Fruit fly (Drosophila melanogaster) whole organism, embryonic: ENCODE measurements around the gene fzo.

Source experiments
- ATbp ChIP-seq: fragments of 200-800 bp; sonication (Bioruptor generic); optimal IDR thresholded peaks from 2 replicates; lab custom pipeline; 2017; ENCODE audit warnings: missing biosample characterization, mild to moderate bottlenecking, missing genetic modification characterization, missing genetic modification reagents
- Atf-2 ChIP-seq: fragments of 200-800 bp; sonication (Bioruptor generic); optimal IDR thresholded peaks from 2 replicates; lab custom pipeline; 2016; ENCODE audit warnings: missing biosample characterization, missing genetic modification characterization
- B-H1 ChIP-seq: fragments of 200-800 bp; sonication (Bioruptor generic); IDR thresholded peaks from 3 replicates; pipeline ENCODE4 v1.3.6; 2022; ENCODE audit warnings: missing biosample characterization, missing genetic modification characterization
- BEAF-32 ChIP-seq: fragments of 200-800 bp; sonication (Bioruptor generic); optimal IDR thresholded peaks from 3 replicates; lab custom pipeline; 2017; ENCODE audit warnings: missing biosample characterization, missing genetic modification characterization, mild to moderate bottlenecking, moderate library complexity, missing genetic modification reagents
- CG10209 ChIP-seq: fragments of 200-800 bp; sonication (Bioruptor generic); optimal IDR thresholded peaks from 3 replicates; lab custom pipeline; 2017; ENCODE audit warnings: missing biosample characterization, mild to moderate bottlenecking, missing genetic modification characterization, missing genetic modification reagents
- CG11247 ChIP-seq: fragments of 200-800 bp; sonication (Bioruptor generic); IDR thresholded peaks from 2 replicates; pipeline ENCODE4 v1.3.6; 2022; ENCODE audit warnings: missing biosample characterization, missing genetic modification characterization
- CG12071 ChIP-seq: fragments of 200-800 bp; sonication (Bioruptor generic); optimal IDR thresholded peaks from 3 replicates; lab custom pipeline; 2018; ENCODE audit warnings: missing biosample characterization, mild to moderate bottlenecking, missing genetic modification characterization
- CG13123 ChIP-seq: fragments of 200-800 bp; sonication (Bioruptor generic); optimal IDR thresholded peaks from 2 replicates; lab custom pipeline; 2016; ENCODE audit warnings: missing biosample characterization, missing genetic modification characterization
- CG13296 ChIP-seq: fragments of 200-800 bp; sonication (Bioruptor generic); optimal IDR thresholded peaks from 3 replicates; lab custom pipeline; 2018; ENCODE audit warnings: missing biosample characterization, mild to moderate bottlenecking, missing genetic modification characterization
- CG14860 ChIP-seq: fragments of 200-800 bp; sonication (Bioruptor generic); IDR thresholded peaks from 3 replicates; pipeline ENCODE4 v1.3.6; 2022; ENCODE audit warnings: missing biosample characterization, missing genetic modification characterization; ENCODE audit not compliant: partially characterized antibody
- CG15696 ChIP-seq: fragments of 200-800 bp; sonication (Bioruptor generic); optimal IDR thresholded peaks from 2 replicates; lab custom pipeline; 2019; ENCODE audit warnings: missing biosample characterization, mild to moderate bottlenecking, missing genetic modification characterization, moderate library complexity
- CG16813 ChIP-seq: fragments of 200-800 bp; sonication (Bioruptor generic); IDR thresholded peaks from 3 replicates; pipeline ENCODE4 v1.3.6; 2022; ENCODE audit warnings: missing biosample characterization, missing genetic modification characterization; ENCODE audit not compliant: partially characterized antibody
- CG17612 ChIP-seq: fragments of 200-800 bp; sonication (Bioruptor generic); IDR thresholded peaks from 2 replicates; pipeline ENCODE4 v1.3.6; 2022; ENCODE audit warnings: missing biosample characterization, missing genetic modification characterization
- CG30431 ChIP-seq: fragments of 200-800 bp; sonication (Bioruptor generic); optimal IDR thresholded peaks from 2 replicates; lab custom pipeline; 2017; ENCODE audit warnings: missing biosample characterization, missing genetic modification characterization
- CG31365 ChIP-seq: fragments of 200-800 bp; sonication (Bioruptor generic); optimal IDR thresholded peaks from 2 replicates; lab custom pipeline; 2018; ENCODE audit warnings: missing biosample characterization, mild to moderate bottlenecking, missing genetic modification characterization
- CG3281 ChIP-seq: fragments of 200-800 bp; sonication (Bioruptor generic); optimal IDR thresholded peaks from 3 replicates; lab custom pipeline; 2017; ENCODE audit warnings: missing biosample characterization, mild to moderate bottlenecking, missing genetic modification characterization
- CG3407 ChIP-seq: fragments of 200-800 bp; sonication (Bioruptor generic); optimal IDR thresholded peaks from 2 replicates; lab custom pipeline; 2018; ENCODE audit warnings: missing biosample characterization, mild to moderate bottlenecking, missing genetic modification characterization
- CG42726 ChIP-seq: fragments of 200-800 bp; sonication (Bioruptor generic); IDR thresholded peaks from 2 replicates; pipeline ENCODE4 v1.3.6; 2022; ENCODE audit warnings: missing biosample characterization, missing genetic modification characterization; ENCODE audit not compliant: partially characterized antibody
- CG4820 ChIP-seq: fragments of 200-800 bp; sonication (Bioruptor generic); optimal IDR thresholded peaks from 3 replicates; lab custom pipeline; 2016; ENCODE audit warnings: missing biosample characterization, missing genetic modification characterization
- CG4854 ChIP-seq: fragments of 200-800 bp; sonication (Bioruptor generic); optimal IDR thresholded peaks from 2 replicates; lab custom pipeline; 2016; ENCODE audit warnings: missing biosample characterization, missing genetic modification characterization, inconsistent platforms
- CG6654 ChIP-seq: fragments of 200-800 bp; sonication (Bioruptor generic); optimal IDR thresholded peaks from 2 replicates; lab custom pipeline; 2017; ENCODE audit warnings: missing biosample characterization, mild to moderate bottlenecking, missing genetic modification characterization
- CG7963 ChIP-seq: fragments of 200-800 bp; sonication (Bioruptor generic); IDR thresholded peaks from 3 replicates; pipeline ENCODE4 v1.3.6; 2022; ENCODE audit warnings: missing biosample characterization, missing genetic modification characterization; ENCODE audit not compliant: partially characterized antibody
- CHES-1-like ChIP-seq: fragments of 200-800 bp; sonication (Bioruptor generic); optimal IDR thresholded peaks from 2 replicates; lab custom pipeline; 2016; ENCODE audit warnings: missing biosample characterization, missing genetic modification characterization
- CkIIα-i1 ChIP-seq: fragments of 200-800 bp; sonication (Bioruptor generic); IDR thresholded peaks from 2 replicates; pipeline ENCODE4 v1.3.6; 2022; ENCODE audit warnings: missing biosample characterization, missing genetic modification characterization
- D19B ChIP-seq: fragments of 200-800 bp; sonication (Bioruptor generic); optimal IDR thresholded peaks from 2 replicates; lab custom pipeline; 2017; ENCODE audit warnings: missing biosample characterization, mild to moderate bottlenecking, missing genetic modification characterization
- Dip3 ChIP-seq: fragments of 200-800 bp; sonication (Bioruptor generic); optimal IDR thresholded peaks from 3 replicates; lab custom pipeline; 2016; ENCODE audit warnings: missing biosample characterization, missing genetic modification characterization
- Dref ChIP-seq: fragments of 200-800 bp; sonication (Bioruptor generic); IDR thresholded peaks from 2 replicates; pipeline ENCODE4 v1.3.6; 2022; ENCODE audit warnings: missing biosample characterization, missing genetic modification characterization
- Gug ChIP-seq: fragments of 200-800 bp; sonication (Bioruptor generic); IDR thresholded peaks from 4 replicates; pipeline ENCODE4 v1.3.6; 2022; ENCODE audit warnings: missing biosample characterization, missing genetic modification characterization
- Hand ChIP-seq: fragments of 200-800 bp; sonication (Bioruptor generic); optimal IDR thresholded peaks from 2 replicates; lab custom pipeline; 2017; ENCODE audit warnings: mild to moderate bottlenecking, missing biosample characterization, missing genetic modification reagents, missing genetic modification characterization
- Hmx ChIP-seq: fragments of 200-800 bp; sonication (Bioruptor generic); optimal IDR thresholded peaks from 2 replicates; lab custom pipeline; 2016; ENCODE audit warnings: missing biosample characterization, missing genetic modification characterization
- MBD-R2 ChIP-seq: fragments of 200-800 bp; sonication (Bioruptor generic); IDR thresholded peaks from 2 replicates; pipeline ENCODE4 v1.3.6; 2022; ENCODE audit warnings: missing biosample characterization, missing genetic modification characterization
- Poxn ChIP-seq: fragments of 200-800 bp; sonication (Bioruptor generic); IDR thresholded peaks from 2 replicates; pipeline ENCODE4 v1.3.6; 2022; ENCODE audit warnings: missing biosample characterization, missing genetic modification characterization
- TFAM ChIP-seq: fragments of 200-800 bp; sonication (Bioruptor generic); optimal IDR thresholded peaks from 2 replicates; lab custom pipeline; 2017; ENCODE audit warnings: missing biosample characterization, missing genetic modification characterization, inconsistent platforms
- Taf1 ChIP-seq: fragments of 200-800 bp; sonication (Bioruptor generic); IDR thresholded peaks from 2 replicates; pipeline ENCODE4 v1.3.6; 2022; ENCODE audit warnings: missing biosample characterization, missing genetic modification characterization
- Xrp1 ChIP-seq: fragments of 200-800 bp; sonication (Bioruptor generic); IDR thresholded peaks from 2 replicates; pipeline ENCODE4 v1.3.6; 2022; ENCODE audit warnings: missing biosample characterization, missing genetic modification characterization
- al ChIP-seq: fragments of 200-800 bp; sonication (Bioruptor generic); IDR thresholded peaks from 2 replicates; pipeline ENCODE4 v1.3.6; 2022; ENCODE audit warnings: missing biosample characterization, missing genetic modification characterization
- corto ChIP-seq: fragments of 200-800 bp; sonication (Bioruptor generic); optimal IDR thresholded peaks from 2 replicates; lab custom pipeline; 2016; ENCODE audit warnings: missing biosample characterization, mild to moderate bottlenecking, missing genetic modification characterization, moderate library complexity
- croc ChIP-seq: fragments of 200-800 bp; sonication (Bioruptor generic); conservative IDR thresholded peaks from 3 replicates; pipeline ENCODE4 v1.3.6; 2022; ENCODE audit warnings: missing biosample characterization, missing genetic modification characterization
- crol ChIP-seq: fragments of 200-800 bp; sonication (Bioruptor generic); IDR thresholded peaks from 2 replicates; pipeline ENCODE4 v1.3.6; 2022; ENCODE audit warnings: missing biosample characterization, missing genetic modification characterization
- ems ChIP-seq: fragments of 200-800 bp; sonication (Bioruptor generic); optimal IDR thresholded peaks from 3 replicates; lab custom pipeline; 2016; ENCODE audit warnings: missing biosample characterization, missing genetic modification characterization
- esg ChIP-seq: fragments of 200-800 bp; sonication (Bioruptor generic); conservative IDR thresholded peaks from 2 replicates; pipeline ENCODE4 v1.3.6; 2022; ENCODE audit warnings: missing biosample characterization, missing genetic modification characterization
- ewg ChIP-seq: fragments of 200-800 bp; sonication (Bioruptor generic); optimal IDR thresholded peaks from 3 replicates; lab custom pipeline; 2017; ENCODE audit warnings: mild to moderate bottlenecking, missing biosample characterization, missing genetic modification reagents, missing genetic modification characterization
- fd3F ChIP-seq: fragments of 200-800 bp; sonication (Bioruptor generic); optimal IDR thresholded peaks from 2 replicates; lab custom pipeline; 2018; ENCODE audit warnings: missing biosample characterization, mild to moderate bottlenecking, missing genetic modification characterization, moderate library complexity
- grn ChIP-seq: fragments of 200-800 bp; sonication (Bioruptor generic); optimal IDR thresholded peaks from 3 replicates; lab custom pipeline; 2017; ENCODE audit warnings: missing biosample characterization, missing genetic modification characterization
- gsb ChIP-seq: fragments of 200-800 bp; sonication (Bioruptor generic); IDR thresholded peaks from 2 replicates; pipeline ENCODE4 v1.3.6; 2022; ENCODE audit warnings: missing biosample characterization, missing genetic modification characterization
- klu ChIP-seq: fragments of 200-800 bp; sonication (Bioruptor generic); IDR thresholded peaks from 2 replicates; pipeline ENCODE4 v1.3.6; 2022; ENCODE audit warnings: missing biosample characterization, missing genetic modification characterization
- pnt ChIP-seq: fragments of 200-800 bp; sonication (Bioruptor generic); optimal IDR thresholded peaks from 3 replicates; lab custom pipeline; 2016; ENCODE audit warnings: missing biosample characterization, missing genetic modification characterization
- ro ChIP-seq: fragments of 200-800 bp; sonication (Bioruptor generic); IDR thresholded peaks from 2 replicates; pipeline ENCODE4 v1.3.6; 2022; ENCODE audit warnings: missing biosample characterization, missing genetic modification characterization
- row ChIP-seq: fragments of 200-800 bp; sonication (Bioruptor generic); IDR thresholded peaks from 3 replicates; pipeline ENCODE4 v1.3.6; 2022; ENCODE audit warnings: missing biosample characterization, missing genetic modification characterization
- so ChIP-seq: fragments of 200-800 bp; sonication (Bioruptor generic); IDR thresholded peaks from 3 replicates; pipeline ENCODE4 v1.3.6; 2022; ENCODE audit warnings: missing biosample characterization, missing genetic modification characterization
- stwl ChIP-seq: fragments of 200-800 bp; sonication (Bioruptor generic); optimal IDR thresholded peaks from 3 replicates; lab custom pipeline; 2018; ENCODE audit warnings: missing biosample characterization, mild to moderate bottlenecking, missing genetic modification characterization, moderate library complexity
- trh ChIP-seq: fragments of 200-800 bp; sonication (Bioruptor generic); optimal IDR thresholded peaks from 2 replicates; lab custom pipeline; 2016; ENCODE audit warnings: missing biosample characterization, missing genetic modification characterization

fzo gene

DNA sequence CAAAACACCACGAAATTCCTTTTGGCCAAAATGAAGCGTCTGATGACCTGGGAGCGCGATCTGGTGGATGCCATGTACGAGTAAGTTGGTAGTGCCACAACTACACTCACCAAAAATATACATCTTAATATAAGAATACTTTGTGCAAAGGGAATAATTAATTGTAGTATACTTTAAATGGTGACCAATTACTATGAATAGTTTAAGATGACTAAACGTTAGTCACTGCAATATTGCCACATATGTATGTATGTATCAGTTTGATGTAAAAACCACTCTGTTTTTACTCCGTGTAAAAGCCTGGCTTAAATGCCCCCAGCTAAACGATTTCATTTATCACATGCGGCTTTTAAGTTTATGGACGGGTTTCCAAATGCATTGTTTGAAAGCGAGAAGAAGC lies 29.1 kb downstream of the fzo start (continued):
- TF ChIP-seq CG30431 (no peak), Gug (GFP tag; lab: Robert Waterston, UW) (no peak), row (GFP tag; lab: Robert Waterston, UW) (peak; percentile 61), CG11247 (GFP tag; lab: Robert Waterston, UW) (no peak), ro (no peak), ewg (peak; percentile 57), stwl (tag; lab: Kevin White, UChicago) (no peak), TFAM (GFP tag; lab: Kevin White, UChicago) (no peak), CG6654 (no peak), BEAF-32 (no peak), MBD-R2 (GFP tag; lab: Robert Waterston, UW) (no peak), klu (GFP tag; lab: Robert Waterston, UW) (no peak), CG7963 (GFP tag; lab: Robert Waterston, UW) (no peak), CG4820 (GFP tag; lab: Kevin White, UChicago) (no peak), corto (GFP tag; lab: Kevin White, UChicago) (no peak), Dref (no peak), fd3F (GFP tag; lab: Kevin White, UChicago) (no peak), CG4854 (GFP tag; lab: Kevin White, UChicago) (no peak), croc (no peak), Dip3 (GFP tag; lab: Kevin White, UChicago) (no peak), CG16813 (GFP tag; lab: Robert Waterston, UW) (no peak), CG14860 (no peak), CHES-1-like (GFP tag; lab: Kevin White, UChicago) (no peak), Hmx (no peak), B-H1 (GFP tag; lab: Robert Waterston, UW) (no peak), CG10209 (peak; percentile 44), D19B (GFP tag; lab: Kevin White, UChicago) (no peak)

dm6 chr3R:23173393-23173981 lies 30.3 kb downstream of the fzo start, which contains the start of gene CG46310:
Gene CG46310, plus strand, starts transcription at chr3R:23173873.
- peak; percentile 51 for TF ChIP-seq CG13296
- no peak for TF ChIP-seq grn (GFP tag; lab: Kevin White, UChicago)
- TF ChIP-seq CG17612 (GFP tag; lab: Robert Waterston, UW), result peak; percentile 69
- 0 out of 2 replicates have a peak, but pooled peaks have one; percentile 6 for TF ChIP-seq CkIIα-i1 (GFP tag; lab: Robert Waterston, UW)
- no peak for TF ChIP-seq pnt (GFP tag; lab: Kevin White, UChicago)
- TF ChIP-seq CG3407 (GFP tag; lab: Kevin White, UChicago), result peak; percentile 49
- no peak for TF ChIP-seq Poxn (GFP tag; lab: Robert Waterston, UW)
- peak; percentile 87 for TF ChIP-seq Xrp1 (GFP tag; lab: Robert Waterston, UW)
- peak; percentile 55 for TF ChIP-seq esg (GFP tag; lab: Robert Waterston, UW)
- no peak for TF ChIP-seq BEAF-32
- no peak for TF ChIP-seq CG13123
- peak; percentile 81 for TF ChIP-seq gsb (GFP tag; lab: Robert Waterston, UW)
- peak; percentile 22 for TF ChIP-seq ems (GFP tag; lab: Kevin White, UChicago)
- peak; percentile 36; the same call in 1 of the 2 replicates for TF ChIP-seq crol
- TF ChIP-seq CG12071 (GFP tag; lab: Kevin White, UChicago), result peak; percentile 56
- TF ChIP-seq Hand (GFP tag; lab: Kevin White, UChicago), result peak; percentile 75
- TF ChIP-seq trh (GFP tag; lab: Kevin White, UChicago), result no peak
- peak; percentile 1 for TF ChIP-seq CG15696 (tag; lab: Kevin White, UChicago)
- peak; percentile 79 for TF ChIP-seq CG3281 (GFP tag; lab: Kevin White, UChicago)
- peak; percentile 56 for TF ChIP-seq CG31365 (tag; lab: Kevin White, UChicago)
- peak; percentile 83 for TF ChIP-seq al (GFP tag; lab: Robert Waterston, UW)
- no peak for TF ChIP-seq Atf-2 (GFP tag; lab: Kevin White, UChicago)
- TF ChIP-seq CG42726, result no peak
- TF ChIP-seq so (GFP tag; lab: Robert Waterston, UW), result peak; percentile 56; the same call in 1 of the 3 replicates
- TF ChIP-seq ATbp (GFP tag; lab: Kevin White, UChicago), result peak; percentile 73
- TF ChIP-seq Taf1 (GFP tag; lab: Robert Waterston, UW), result peak; percentile 72
